Worm (Caenorhabditis elegans) whole organism, L1 larva: ENCODE data around the gene twnk-1.

ENCODE experiments used
- aha-1 ChIP-seq: fragments of 150-350 bp; optimal IDR thresholded peaks from 2 replicates; lab custom pipeline; 2014; ENCODE audit warnings: missing biosample characterization, missing genetic modification characterization
- elt-3 ChIP-seq, 6 experiments: fragments of 150-350 bp in 1 of 6; sonication (generic microtip); optimal IDR thresholded peaks; 2 replicates each; lab custom pipeline; 2017 to 2018; ENCODE audit warnings: missing biosample characterization in 6 of 6, missing genetic modification characterization in 6 of 6, inconsistent platforms in 1 of 6
- jun-1 ChIP-seq: fragments of 150-350 bp; optimal IDR thresholded peaks from 2 replicates; lab custom pipeline; 2014; ENCODE audit warnings: missing biosample characterization, missing genetic modification reagents, missing genetic modification characterization
- skn-1 ChIP-seq: fragments of 150-350 bp; optimal IDR thresholded peaks from 2 replicates; lab custom pipeline; 2014; ENCODE audit warnings: missing biosample characterization, missing genetic modification characterization
- tbx-2 ChIP-seq: sonication (generic microtip); optimal IDR thresholded peaks from 2 replicates; lab custom pipeline; 2016; ENCODE audit warnings: missing genetic modification characterization, missing compliant biosample characterization

DNA sequence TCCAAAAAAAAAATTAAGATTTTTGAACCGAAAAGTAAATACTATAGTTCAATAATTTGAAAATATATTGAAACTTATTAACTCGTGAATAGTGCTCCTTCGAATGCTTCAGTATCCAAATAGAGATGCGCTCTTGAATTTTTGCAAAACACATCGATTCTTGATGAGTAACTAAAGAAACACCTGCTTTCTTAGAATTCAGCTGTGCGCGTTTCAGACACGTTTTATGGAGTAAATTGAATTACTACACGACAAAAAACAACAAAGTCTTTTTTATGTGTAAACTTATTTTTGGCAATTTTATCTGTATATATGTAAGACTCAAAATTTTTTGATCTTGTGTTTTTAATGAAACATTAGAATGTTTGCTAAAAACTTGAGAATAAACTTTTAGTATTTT is 45.5 kb downstream of the twnk-1 start:
- TF ChIP-seq tbx-2 (tag; lab: Kevin White, UChicago), result no peak
- TF ChIP-seq jun-1 (tag; lab: Kevin White, UChicago), result no peak
- TF ChIP-seq skn-1 (tag; lab: Kevin White, UChicago), result no peak
- no peak for TF ChIP-seq aha-1 (tag; lab: Kevin White, UChicago)
- no peak for TF ChIP-seq elt-3 (tag; optimal IDR thresholded peaks at IDR 0.05; lab: Kevin White, UChicago)
